Worm (Caenorhabditis elegans) whole organism, late embryonic: ENCODE results near the gene oac-14.

Experiments
- F13H6.1 ChIP-seq: sonication (generic microtip); optimal IDR thresholded peaks from 2 replicates; lab custom pipeline; 2016; ENCODE audit warnings: missing genetic modification characterization, missing compliant biosample characterization
- ama-1 ChIP-seq: fragments of 150-350 bp; optimal IDR thresholded peaks from 2 replicates; lab custom pipeline; 2014
- dve-1 ChIP-seq: sonication (generic microtip); optimal IDR thresholded peaks from 2 replicates; lab custom pipeline; 2017; ENCODE audit warnings: antibody characterized with exemption, mild to moderate bottlenecking, missing genetic modification characterization, missing compliant biosample characterization
- eyg-1 ChIP-seq: sonication (generic microtip); optimal IDR thresholded peaks from 2 replicates; lab custom pipeline; 2016; ENCODE audit warnings: missing genotype, missing genetic modification characterization, missing compliant biosample characterization
- pha-4 ChIP-seq: fragments of 150-350 bp; optimal IDR thresholded peaks from 2 replicates; lab custom pipeline; 2018; ENCODE audit warnings: missing biosample characterization, missing genetic modification reagents, missing genetic modification characterization
- pqm-1 ChIP-seq: sonication (generic microtip); optimal IDR thresholded peaks from 2 replicates; lab custom pipeline; 2016; ENCODE audit warnings: missing genetic modification characterization, missing compliant biosample characterization
- rnt-1 ChIP-seq: sonication (generic microtip); optimal IDR thresholded peaks from 2 replicates; lab custom pipeline; 2016; ENCODE audit warnings: missing genetic modification characterization, missing compliant biosample characterization
- unc-86 ChIP-seq: sonication (generic microtip); optimal IDR thresholded peaks from 2 replicates; lab custom pipeline; 2016; ENCODE audit warnings: missing genetic modification characterization, missing compliant biosample characterization

DNA sequence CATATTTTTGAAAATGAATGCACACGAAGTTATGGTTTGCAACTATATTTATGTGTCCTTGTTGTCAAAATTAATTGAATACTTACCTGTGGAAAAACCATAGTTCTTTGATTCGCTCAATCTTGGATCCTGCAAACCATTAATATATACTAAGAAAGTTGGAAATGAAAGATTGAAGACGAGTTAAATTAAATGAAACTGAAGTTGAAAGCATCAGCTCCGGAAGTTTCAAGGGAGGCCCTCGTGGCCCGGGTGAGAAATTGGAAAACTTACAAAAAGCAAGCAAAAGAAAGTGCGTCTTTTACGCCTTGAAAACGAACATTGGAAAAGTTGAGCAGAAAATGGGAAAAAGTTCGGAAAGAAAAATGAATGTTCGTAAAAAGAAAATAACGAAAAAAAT lies 8.7 kb downstream of the oac-14 start, which contains the start of gene unc-58:
- no peak for TF ChIP-seq pqm-1 (tag; lab: Kevin White, UChicago)
- no peak for TF ChIP-seq unc-86 (tag; lab: Kevin White, UChicago)
- no peak for TF ChIP-seq F13H6.1 (tag; lab: Kevin White, UChicago)
- TF ChIP-seq eyg-1 (tag; lab: Kevin White, UChicago) = no peak
- TF ChIP-seq dve-1 (tag; lab: Kevin White, UChicago) = no peak
- TF ChIP-seq pha-4 (tag; lab: Kevin White, UChicago) = no peak
- TF ChIP-seq ama-1 = no peak
- TF ChIP-seq rnt-1 = no peak
